Worm (Caenorhabditis elegans): ENCODE results near the gene C02F4.5.

The C02F4.5 gene

DNA sequence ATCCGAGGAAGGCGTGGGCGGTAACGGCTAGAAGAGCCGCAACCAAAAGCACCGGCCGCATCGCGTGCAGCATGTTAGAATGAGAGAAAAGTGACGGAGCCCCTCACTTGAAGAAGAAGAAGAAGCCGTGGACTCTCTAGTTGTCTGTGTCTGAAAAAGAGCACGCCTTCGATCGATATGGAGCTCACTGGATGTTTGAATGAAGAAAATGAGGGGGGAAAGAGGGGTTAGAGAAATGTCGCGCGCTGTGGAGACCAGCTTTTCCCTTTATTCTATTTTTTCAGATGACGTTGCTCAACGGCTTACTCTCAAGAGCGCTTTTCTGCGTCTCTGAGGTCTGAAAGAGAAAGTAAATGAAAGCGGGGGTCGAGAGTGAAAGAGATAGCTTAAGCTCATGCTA, 42.2 kb downstream of the C02F4.5 start, which contains the start of gene egl-21 (continued):
- TF ChIP-seq lin-1 (GFP tag; IDR thresholded peaks at IDR 0.05) (no peak), lim-7 (GFP tag; IDR thresholded peaks at IDR 0.05) (no peak), vab-7 (GFP tag; IDR thresholded peaks at IDR 0.05) (no peak), egl-27 (tag; optimal IDR thresholded peaks at IDR 0.05) (no peak), ZK337.2 (GFP tag; IDR thresholded peaks at IDR 0.05) (no peak), madf-5 (GFP tag; IDR thresholded peaks at IDR 0.05) (no peak), gei-8 (GFP tag; optimal IDR thresholded peaks at IDR 0.05) (no peak), mxl-3 (GFP tag; optimal IDR thresholded peaks at IDR 0.05) (no peak), snpc-4 (tag; optimal IDR thresholded peaks at IDR 0.05) (no peak), daf-19 (GFP tag; conservative IDR thresholded peaks at IDR 0.05) (no peak)

DNA sequence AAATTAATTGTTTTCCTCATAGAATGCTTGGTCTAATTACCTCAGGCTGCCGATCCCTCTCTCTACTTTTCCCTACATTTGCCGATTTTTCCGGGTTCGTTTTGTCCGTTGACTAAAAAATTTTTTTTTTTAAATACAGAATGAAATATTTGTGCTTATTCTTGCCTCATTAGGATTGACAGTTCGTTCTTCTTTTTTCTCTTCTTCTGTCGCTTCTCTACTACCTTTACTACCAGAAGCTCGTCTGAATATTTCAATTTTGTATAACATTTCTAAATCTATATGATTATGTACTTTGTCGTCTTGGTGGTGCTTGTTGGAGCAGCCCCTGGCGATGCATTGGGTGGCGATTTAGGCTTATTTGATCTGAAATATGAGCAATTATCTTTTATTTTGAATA, 48.7 kb downstream of the C02F4.5 start:
- TF ChIP-seq Y48G9A.11 (GFP tag; IDR thresholded peaks at IDR 0.05) (no peak), ceh-62 (tag; optimal IDR thresholded peaks at IDR 0.05) (no peak), spr-3 (GFP tag; optimal IDR thresholded peaks at IDR 0.05) (no peak), unc-62 (GFP tag; optimal IDR thresholded peaks at IDR 0.05 in 1 of 2) (peak in 1 of 2 experiments; percentile 95), unc-62 (tag; optimal IDR thresholded peaks at IDR 0.05) (no peak)
